Worm (Caenorhabditis elegans) whole organism, L3 larva: ENCODE measurements around the gene F41G3.21.

Experiments
- R02D3.7 ChIP-seq: fragments of 150-350 bp; optimal IDR thresholded peaks from 2 replicates; lab custom pipeline; 2014; ENCODE audit warnings: missing biosample characterization, missing genetic modification characterization
- ZK546.5 ChIP-seq: sonication (generic microtip); optimal IDR thresholded peaks from 2 replicates; lab custom pipeline; 2017; ENCODE audit warnings: missing biosample characterization, missing genetic modification characterization
- ceh-16 ChIP-seq: sonication (generic microtip); optimal IDR thresholded peaks from 2 replicates; lab custom pipeline; 2017; ENCODE audit warnings: missing biosample characterization, missing genetic modification characterization
- ceh-28 ChIP-seq: fragments of 150-350 bp; optimal IDR thresholded peaks from 2 replicates; lab custom pipeline; 2014; ENCODE audit warnings: missing biosample characterization, missing genetic modification reagents, missing genetic modification characterization
- ceh-9 ChIP-seq: sonication (generic microtip); optimal IDR thresholded peaks from 2 replicates; lab custom pipeline; 2018; ENCODE audit warnings: missing biosample characterization, missing genetic modification characterization
- daf-12 ChIP-seq: fragments of 150-350 bp; optimal IDR thresholded peaks from 2 replicates; lab custom pipeline; 2014; ENCODE audit warnings: missing biosample characterization, missing genetic modification reagents, missing genetic modification characterization
- egl-5 ChIP-seq: fragments of 150-350 bp; optimal IDR thresholded peaks from 2 replicates; lab custom pipeline; 2017; ENCODE audit warnings: missing biosample characterization, missing genetic modification reagents, missing genetic modification characterization, inconsistent platforms
- elt-1 ChIP-seq: fragments of 150-350 bp; optimal IDR thresholded peaks from 2 replicates; lab custom pipeline; 2014; ENCODE audit warnings: missing biosample characterization, missing genetic modification characterization
- elt-2 ChIP-seq: sonication (generic microtip); optimal IDR thresholded peaks from 2 replicates; lab custom pipeline; 2016; ENCODE audit warnings: missing genetic modification reagents, mild to moderate bottlenecking, missing genetic modification characterization, missing compliant biosample characterization
- elt-3 ChIP-seq, 3 experiments: fragments of 150-350 bp in 1 of 3; sonication (generic microtip) in 2 of 3; optimal IDR thresholded peaks; 2 replicates in 2 of 3; 4 replicates in 1 of 3; lab custom pipeline; 2014 to 2017; ENCODE audit warnings: missing biosample characterization in 3 of 3, missing genetic modification characterization in 3 of 3
- fkh-2 ChIP-seq: fragments of 150-350 bp; optimal IDR thresholded peaks from 2 replicates; lab custom pipeline; 2014; ENCODE audit warnings: missing biosample characterization, missing genetic modification reagents, missing genetic modification characterization
- fos-1 ChIP-seq: fragments of 150-350 bp; optimal IDR thresholded peaks from 2 replicates; lab custom pipeline; 2014; ENCODE audit warnings: missing biosample characterization, missing genetic modification characterization
- hmg-11 ChIP-seq: sonication (generic microtip); optimal IDR thresholded peaks from 2 replicates; lab custom pipeline; 2016; ENCODE audit warnings: missing genetic modification characterization, missing compliant biosample characterization
- jun-1 ChIP-seq: fragments of 150-350 bp; optimal IDR thresholded peaks from 2 replicates; lab custom pipeline; 2014; ENCODE audit warnings: missing biosample characterization, missing genetic modification reagents, missing genetic modification characterization
- lin-15B ChIP-seq: fragments of 150-350 bp; optimal IDR thresholded peaks from 2 replicates; lab custom pipeline; 2014; ENCODE audit warnings: missing biosample characterization, missing genetic modification characterization
- lin-39 ChIP-seq: fragments of 150-350 bp; optimal IDR thresholded peaks from 2 replicates; lab custom pipeline; 2018; ENCODE audit warnings: missing biosample characterization, missing genetic modification reagents, missing genetic modification characterization
- lsy-12 ChIP-seq: sonication (generic microtip); optimal IDR thresholded peaks from 2 replicates; lab custom pipeline; 2016; ENCODE audit warnings: mild to moderate bottlenecking, missing genetic modification characterization, missing compliant biosample characterization
- mml-1 ChIP-seq: fragments of 150-350 bp; sonication (generic microtip); optimal IDR thresholded peaks from 3 replicates; lab custom pipeline; 2014; ENCODE audit warnings: missing biosample characterization, missing genetic modification characterization
- nfya-1 ChIP-seq: sonication (generic microtip); optimal IDR thresholded peaks from 2 replicates; lab custom pipeline; 2017; ENCODE audit warnings: missing genetic modification characterization, mild to moderate bottlenecking, missing compliant biosample characterization, antibody characterized with exemption, moderate library complexity; ENCODE audit not compliant: insufficient read depth
- nhr-23 ChIP-seq: fragments of 150-350 bp; optimal IDR thresholded peaks from 2 replicates; lab custom pipeline; 2014; ENCODE audit warnings: missing biosample characterization, missing genetic modification reagents, missing genetic modification characterization
- nhr-25 ChIP-seq: sonication (generic microtip); optimal IDR thresholded peaks from 2 replicates; lab custom pipeline; 2017; ENCODE audit warnings: missing biosample characterization, missing genetic modification characterization
- nhr-28 ChIP-seq: fragments of 150-350 bp; optimal IDR thresholded peaks from 2 replicates; lab custom pipeline; 2014; ENCODE audit warnings: missing biosample characterization, missing genetic modification characterization
- nhr-43 ChIP-seq: sonication (generic microtip); optimal IDR thresholded peaks from 2 replicates; lab custom pipeline; 2016; ENCODE audit warnings: mild to moderate bottlenecking, missing genetic modification characterization, missing compliant biosample characterization; ENCODE audit not compliant: poor library complexity, severe bottlenecking
- nhr-67 ChIP-seq: fragments of 150-350 bp; optimal IDR thresholded peaks from 2 replicates; lab custom pipeline; 2014; ENCODE audit warnings: missing biosample characterization, missing genetic modification characterization
- nhr-76 ChIP-seq: fragments of 150-350 bp; sonication (generic microtip); optimal IDR thresholded peaks from 5 replicates; lab custom pipeline; 2014; ENCODE audit warnings: missing biosample characterization, missing genetic modification characterization
- pha-4 ChIP-seq: fragments of 150-350 bp; optimal IDR thresholded peaks from 2 replicates; lab custom pipeline; 2014; ENCODE audit warnings: missing biosample characterization, missing genetic modification reagents, missing genetic modification characterization
- pqm-1 ChIP-seq: fragments of 150-350 bp; optimal IDR thresholded peaks from 2 replicates; lab custom pipeline; 2017; ENCODE audit warnings: missing biosample characterization, missing genetic modification characterization, inconsistent platforms
- snpc-4 ChIP-seq: fragments of 150-350 bp; optimal IDR thresholded peaks from 2 replicates; lab custom pipeline; 2014; ENCODE audit warnings: missing biosample characterization, missing genetic modification characterization
- tbx-2 ChIP-seq: sonication (generic microtip); optimal IDR thresholded peaks from 2 replicates; lab custom pipeline; 2016; ENCODE audit warnings: mild to moderate bottlenecking, missing genetic modification characterization, missing compliant biosample characterization
- unc-62 ChIP-seq: fragments of 150-350 bp; sonication (generic microtip); optimal IDR thresholded peaks from 4 replicates; lab custom pipeline; 2014; ENCODE audit warnings: missing biosample characterization, missing genetic modification reagents, missing genetic modification characterization

F41G3.21 gene

ce11 chrII:6746404-6746803 lies 6.3 kb downstream of the F41G3.21 start, which contains the start of gene F41G3.5:
Gene F41G3.5, plus strand, starts transcription at chrII:6746704.
- no peak for TF ChIP-seq unc-62 (GFP tag; lab: Kevin White, UChicago)
- TF ChIP-seq hmg-11 (tag; lab: Kevin White, UChicago): no peak
- TF ChIP-seq nhr-76: no peak
- TF ChIP-seq ceh-28 (tag; lab: Kevin White, UChicago): no peak
- TF ChIP-seq nhr-23 (tag; lab: Kevin White, UChicago): no peak
- TF ChIP-seq ZK546.5 (tag; lab: Kevin White, UChicago): no peak
- TF ChIP-seq mml-1 (tag; lab: Kevin White, UChicago): no peak
- TF ChIP-seq fos-1: no peak
- no peak for TF ChIP-seq jun-1 (tag; lab: Kevin White, UChicago)
- TF ChIP-seq daf-12: no peak
- TF ChIP-seq ceh-9 (tag; lab: Kevin White, UChicago): no peak
- TF ChIP-seq ceh-16 (tag; lab: Kevin White, UChicago): no peak
- no peak for TF ChIP-seq snpc-4 (tag; lab: Kevin White, UChicago)
- no peak for TF ChIP-seq nhr-28

- TF ChIP-seq lin-39 (tag; lab: Kevin White, UChicago) (no peak), ceh-16 (tag; lab: Kevin White, UChicago) (no peak)
These were observed 7.0 kb downstream of the F41G3.21 start, which contains the start of gene ins-14 for ce11 chrII:6745783-6746182. Gene ins-14, minus strand, starts transcription at chrII:6745814.

- no peak for TF ChIP-seq nhr-76
These were observed 8.1 kb downstream of the F41G3.21 start, which contains the start of gene ins-15 for ce11 chrII:6744648-6745047. Gene ins-15, minus strand, starts transcription at chrII:6744748.

- no peak for TF ChIP-seq elt-1 (tag; lab: Kevin White, UChicago)
- no peak for TF ChIP-seq fos-1
- no peak for TF ChIP-seq ceh-16 (tag; lab: Kevin White, UChicago)
- TF ChIP-seq fkh-2 (tag; lab: Kevin White, UChicago): no peak
- TF ChIP-seq nhr-67: no peak
These were observed 10.1 kb downstream of the F41G3.21 start, which contains the start of gene F41G3.6 for ce11 chrII:6742614-6743013. Gene F41G3.6, plus strand, starts transcription at chrII:6742914.

ce11 chrII:6741428-6741827 lies 11.3 kb downstream of the F41G3.21 start, which contains the start of gene exos-8:
Gene exos-8, plus strand, starts transcription at chrII:6741691.
- no peak for TF ChIP-seq elt-3 (tag; optimal IDR thresholded peaks at IDR 0.05; lab: Kevin White, UChicago)
- no peak for TF ChIP-seq hmg-11 (tag; lab: Kevin White, UChicago)
- TF ChIP-seq nhr-23 (tag; lab: Kevin White, UChicago): peak; percentile 50
- peak; percentile 49 for TF ChIP-seq pqm-1
- TF ChIP-seq lin-15B (tag; lab: Kevin White, UChicago): peak; percentile 83
- TF ChIP-seq elt-2 (tag; lab: Kevin White, UChicago): peak; percentile 37
- TF ChIP-seq nhr-25: peak; percentile 40
- no peak for TF ChIP-seq elt-1 (tag; lab: Kevin White, UChicago)
- peak; percentile 54 for TF ChIP-seq nhr-43 (tag; lab: Kevin White, UChicago)
- TF ChIP-seq nfya-1 (tag; lab: Kevin White, UChicago): peak; percentile 65
- peak; percentile 80 for TF ChIP-seq pha-4 (tag; lab: Kevin White, UChicago)
- TF ChIP-seq tbx-2 (tag; lab: Kevin White, UChicago): no peak
- peak; percentile 12 for TF ChIP-seq R02D3.7
- TF ChIP-seq fos-1: no peak
- TF ChIP-seq egl-5 (tag; lab: Kevin White, UChicago): peak; percentile 61

- TF ChIP-seq jun-1 (tag; lab: Kevin White, UChicago) (no peak), tbx-2 (tag; lab: Kevin White, UChicago) (no peak), lsy-12 (tag; lab: Kevin White, UChicago) (no peak)
These were observed 16.1 kb downstream of the F41G3.21 start, which contains the start of gene T14B4.1 for ce11 chrII:6736604-6737003. Gene T14B4.1, plus strand, starts transcription at chrII:6736904.
